Worm (Caenorhabditis elegans): ENCODE data around the gene cyk-1.

DNA sequence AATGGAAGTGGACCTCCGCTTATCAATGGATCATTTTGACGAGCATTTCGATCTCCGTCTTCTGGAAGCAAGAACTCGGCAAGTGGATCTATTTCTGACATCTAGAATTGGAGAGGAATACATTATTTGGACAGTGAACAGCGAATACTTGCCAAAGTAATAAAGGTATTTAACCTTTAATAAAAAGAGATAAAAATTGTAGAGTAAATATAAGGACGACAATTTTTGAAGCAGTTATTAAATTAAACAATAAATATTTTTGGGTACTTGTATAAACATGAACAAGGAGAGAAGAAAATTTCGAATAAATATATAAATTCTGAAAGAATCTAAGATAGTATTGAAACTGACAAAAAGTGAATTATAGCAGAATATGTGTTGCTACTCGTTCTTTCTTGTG, 43.4 kb upstream of the cyk-1 start, which contains the start of gene lin-37:
- TF ChIP-seq F22D6.2 (tag; optimal IDR thresholded peaks at IDR 0.05) (no peak), attf-6 (GFP tag; IDR thresholded peaks at IDR 0.05) (no peak)

Measured in whole organism, young adult.